Fruit fly (Drosophila melanogaster) whole organism, prepupa: Measurements from ENCODE around the gene Oseg4.

Experiments
- Blimp-1 ChIP-seq: fragments of 200-800 bp; sonication (Bioruptor generic); optimal IDR thresholded peaks from 3 replicates; lab custom pipeline; 2017; ENCODE audit warnings: missing biosample characterization, missing genetic modification characterization, mild to moderate bottlenecking, moderate library complexity, missing genetic modification reagents
- CG10669 ChIP-seq: fragments of 200-800 bp; sonication (Bioruptor generic); optimal IDR thresholded peaks from 3 replicates; lab custom pipeline; 2018; ENCODE audit warnings: missing biosample characterization, mild to moderate bottlenecking, missing genetic modification characterization, moderate library complexity
- CG11294 ChIP-seq: fragments of 200-800 bp; sonication (Bioruptor generic); IDR thresholded peaks from 2 replicates; pipeline ENCODE4 v1.3.6; 2022; ENCODE audit warnings: missing biosample characterization, missing genetic modification characterization
- CG11902 ChIP-seq: fragments of 200-800 bp; sonication (Bioruptor generic); optimal IDR thresholded peaks from 3 replicates; lab custom pipeline; 2016; ENCODE audit warnings: missing biosample characterization, missing genetic modification characterization
- CG15336 ChIP-seq: fragments of 200-800 bp; sonication (Bioruptor generic); IDR thresholded peaks from 2 replicates; pipeline ENCODE4 v1.3.6; 2022; ENCODE audit warnings: missing biosample characterization, missing genetic modification characterization
- CG1621 ChIP-seq: fragments of 200-800 bp; sonication (Bioruptor generic); optimal IDR thresholded peaks from 3 replicates; lab custom pipeline; 2018; ENCODE audit warnings: missing biosample characterization, mild to moderate bottlenecking, missing genetic modification characterization
- CG16779 ChIP-seq: fragments of 200-800 bp; sonication (Bioruptor generic); optimal IDR thresholded peaks from 3 replicates; lab custom pipeline; 2017; ENCODE audit warnings: missing biosample characterization, mild to moderate bottlenecking, missing genetic modification characterization
- CG3032 ChIP-seq: fragments of 200-800 bp; optimal IDR thresholded peaks from 2 replicates; lab custom pipeline; 2019; ENCODE audit warnings: missing biosample characterization, mild to moderate bottlenecking, missing genetic modification characterization, moderate library complexity
- CG31627 ChIP-seq: fragments of 200-800 bp; sonication (Bioruptor generic); optimal IDR thresholded peaks from 3 replicates; lab custom pipeline; 2016; ENCODE audit warnings: missing biosample characterization, missing genetic modification characterization
- CG34406 ChIP-seq: fragments of 200-800 bp; sonication (Bioruptor generic); optimal IDR thresholded peaks from 3 replicates; lab custom pipeline; 2016; ENCODE audit warnings: missing biosample characterization, missing genetic modification characterization
- CG3919 ChIP-seq: fragments of 200-800 bp; sonication (Bioruptor generic); optimal IDR thresholded peaks from 3 replicates; lab custom pipeline; 2016; ENCODE audit warnings: missing biosample characterization, missing genetic modification characterization
- CG4318 ChIP-seq: fragments of 200-800 bp; sonication (Bioruptor generic); optimal IDR thresholded peaks from 3 replicates; lab custom pipeline; 2017; ENCODE audit warnings: missing biosample characterization, mild to moderate bottlenecking, missing genetic modification characterization
- CG6163 ChIP-seq: fragments of 200-800 bp; sonication (Bioruptor generic); IDR thresholded peaks from 3 replicates; pipeline ENCODE4 v1.3.6; 2022; ENCODE audit warnings: missing biosample characterization, missing genetic modification characterization
- CG6276 ChIP-seq: fragments of 200-800 bp; sonication (Bioruptor generic); optimal IDR thresholded peaks from 2 replicates; lab custom pipeline; 2017; ENCODE audit warnings: missing biosample characterization, mild to moderate bottlenecking, missing genetic modification characterization
- CG6792 ChIP-seq: fragments of 200-800 bp; sonication (Bioruptor generic); optimal IDR thresholded peaks from 3 replicates; lab custom pipeline; 2016; ENCODE audit warnings: missing biosample characterization, missing genetic modification characterization
- CG6808 ChIP-seq: fragments of 200-800 bp; sonication (Bioruptor generic); optimal IDR thresholded peaks from 3 replicates; lab custom pipeline; 2017; ENCODE audit warnings: missing biosample characterization, missing genetic modification characterization, mild to moderate bottlenecking, moderate library complexity, missing genetic modification reagents
- CG6854 ChIP-seq: fragments of 200-800 bp; sonication (Bioruptor generic); optimal IDR thresholded peaks from 2 replicates; lab custom pipeline; 2017; ENCODE audit warnings: missing biosample characterization, mild to moderate bottlenecking, missing genetic modification characterization
- CG7368 ChIP-seq: fragments of 200-800 bp; sonication (Bioruptor generic); optimal IDR thresholded peaks from 3 replicates; lab custom pipeline; 2016; ENCODE audit warnings: missing biosample characterization, missing genetic modification characterization
- CG8119 ChIP-seq: fragments of 200-800 bp; sonication (Bioruptor generic); IDR thresholded peaks from 3 replicates; pipeline ENCODE4 v1.3.6; 2022; ENCODE audit warnings: missing biosample characterization, missing genetic modification characterization
- CG8319 ChIP-seq: fragments of 200-800 bp; sonication (Bioruptor generic); optimal IDR thresholded peaks from 3 replicates; lab custom pipeline; 2016; ENCODE audit warnings: missing biosample characterization, missing genetic modification characterization
- CG8632 ChIP-seq: fragments of 200-800 bp; sonication (Bioruptor generic); optimal IDR thresholded peaks from 3 replicates; lab custom pipeline; 2016; ENCODE audit warnings: missing biosample characterization, missing genetic modification characterization
- CG9139 ChIP-seq: fragments of 200-800 bp; sonication (Bioruptor generic); optimal IDR thresholded peaks from 3 replicates; lab custom pipeline; 2017; ENCODE audit warnings: missing biosample characterization, mild to moderate bottlenecking, missing genetic modification characterization
- Eip78C ChIP-seq: fragments of 200-800 bp; sonication (Bioruptor generic); peaks from one replicate; lab custom pipeline; 2016; ENCODE audit warnings: missing biosample characterization, missing genetic modification characterization
- Ets21C ChIP-seq: fragments of 200-800 bp; sonication (Bioruptor generic); optimal IDR thresholded peaks from 3 replicates; lab custom pipeline; 2016; ENCODE audit warnings: missing biosample characterization, missing genetic modification characterization
- Hr38 ChIP-seq: sonication (Bioruptor generic); optimal IDR thresholded peaks from 2 replicates; lab custom pipeline; 2016; ENCODE audit warnings: missing biosample characterization, missing genetic modification characterization
- Hr39 ChIP-seq: fragments of 200-800 bp; sonication (Bioruptor generic); optimal IDR thresholded peaks from 2 replicates; lab custom pipeline; 2016; ENCODE audit warnings: missing biosample characterization, missing genetic modification characterization
- Hr4 ChIP-seq: fragments of 200-800 bp; sonication (Bioruptor generic); optimal IDR thresholded peaks from 3 replicates; lab custom pipeline; 2016; ENCODE audit warnings: missing biosample characterization, missing genetic modification characterization
- Met ChIP-seq: fragments of 200-800 bp; sonication (Bioruptor generic); optimal IDR thresholded peaks from 3 replicates; lab custom pipeline; 2016; ENCODE audit warnings: missing biosample characterization, missing genetic modification characterization
- OdsH ChIP-seq: fragments of 200-800 bp; sonication (Bioruptor generic); optimal IDR thresholded peaks from 3 replicates; lab custom pipeline; 2016; ENCODE audit warnings: missing biosample characterization, missing genetic modification characterization
- Smox ChIP-seq: fragments of 200-800 bp; sonication (Bioruptor generic); optimal IDR thresholded peaks from 3 replicates; lab custom pipeline; 2016; ENCODE audit warnings: missing biosample characterization, missing genetic modification characterization
- Sox102F ChIP-seq: fragments of 200-800 bp; sonication (Bioruptor generic); optimal IDR thresholded peaks from 2 replicates; lab custom pipeline; 2016; ENCODE audit warnings: missing biosample characterization, mild to moderate bottlenecking, missing genetic modification characterization
- Sox14 ChIP-seq: fragments of 200-800 bp; sonication (Bioruptor generic); optimal IDR thresholded peaks from 3 replicates; lab custom pipeline; 2016; ENCODE audit warnings: missing biosample characterization, missing genetic modification characterization
- Sox15 ChIP-seq: fragments of 200-800 bp; sonication (Bioruptor generic); optimal IDR thresholded peaks from 3 replicates; lab custom pipeline; 2016; ENCODE audit warnings: missing biosample characterization, missing genetic modification characterization
- acj6 ChIP-seq: fragments of 200-800 bp; sonication (Bioruptor generic); optimal IDR thresholded peaks from 3 replicates; lab custom pipeline; 2016; ENCODE audit warnings: missing biosample characterization, missing genetic modification characterization
- dac ChIP-seq: fragments of 200-800 bp; sonication (Bioruptor generic); optimal IDR thresholded peaks from 2 replicates; lab custom pipeline; 2017; ENCODE audit warnings: missing biosample characterization, mild to moderate bottlenecking, missing genetic modification characterization
- dsx ChIP-seq: fragments of 200-800 bp; optimal IDR thresholded peaks from 3 replicates; lab custom pipeline; 2019; ENCODE audit warnings: missing biosample characterization, mild to moderate bottlenecking, missing genetic modification characterization, moderate library complexity; ENCODE audit not compliant: poor library complexity, severe bottlenecking
- eg ChIP-seq: fragments of 200-800 bp; sonication (Bioruptor generic); IDR thresholded peaks from 3 replicates; pipeline ENCODE4 v1.3.6; 2022; ENCODE audit warnings: missing biosample characterization, missing genetic modification characterization
- esn ChIP-seq: fragments of 200-800 bp; sonication (Bioruptor generic); optimal IDR thresholded peaks from 2 replicates; lab custom pipeline; 2016; ENCODE audit warnings: missing biosample characterization, mild to moderate bottlenecking, missing genetic modification characterization, moderate library complexity
- fd59A ChIP-seq: fragments of 200-800 bp; sonication (Bioruptor generic); optimal IDR thresholded peaks from 2 replicates; lab custom pipeline; 2017; ENCODE audit warnings: missing biosample characterization, mild to moderate bottlenecking, missing genetic modification characterization, missing genetic modification reagents
- fkh ChIP-seq: fragments of 200-800 bp; sonication (Bioruptor generic); optimal IDR thresholded peaks from 3 replicates; lab custom pipeline; 2017; ENCODE audit warnings: missing biosample characterization, mild to moderate bottlenecking, missing genetic modification characterization, moderate library complexity
- lz ChIP-seq: fragments of 200-800 bp; sonication (Bioruptor generic); optimal IDR thresholded peaks from 3 replicates; lab custom pipeline; 2016; ENCODE audit warnings: missing biosample characterization, missing genetic modification characterization
- pdm3 ChIP-seq: fragments of 200-800 bp; sonication (Bioruptor generic); optimal IDR thresholded peaks from 3 replicates; lab custom pipeline; 2016; ENCODE audit warnings: missing biosample characterization, missing genetic modification characterization
- salr ChIP-seq, 2 experiments: fragments of 200-800 bp; sonication (Bioruptor generic); optimal IDR thresholded peaks; 3 replicates each; lab custom pipeline; 2016 to 2018; ENCODE audit warnings: missing biosample characterization in 2 of 2, missing genetic modification characterization in 2 of 2, mild to moderate bottlenecking in 1 of 2
- spab ChIP-seq: fragments of 200-800 bp; sonication (Bioruptor generic); optimal IDR thresholded peaks from 2 replicates; lab custom pipeline; 2017; ENCODE audit warnings: missing biosample characterization, mild to moderate bottlenecking, missing genetic modification characterization, missing genetic modification reagents
- ss ChIP-seq, 2 experiments: fragments of 200-800 bp; sonication (Bioruptor generic); optimal IDR thresholded peaks; 2 replicates in 1 of 2; 3 replicates in 1 of 2; lab custom pipeline; 2017 to 2018; ENCODE audit warnings: mild to moderate bottlenecking in 2 of 2, missing biosample characterization in 2 of 2, missing genetic modification characterization in 2 of 2, moderate library complexity in 1 of 2
- svp ChIP-seq: fragments of 200-800 bp; sonication (Bioruptor generic); peaks from one replicate; lab custom pipeline; 2016; ENCODE audit warnings: missing biosample characterization, missing genetic modification characterization
- topi ChIP-seq: fragments of 200-800 bp; sonication (Bioruptor generic); optimal IDR thresholded peaks from 3 replicates; lab custom pipeline; 2016; ENCODE audit warnings: missing biosample characterization, missing genetic modification characterization
- vri ChIP-seq: fragments of 200-800 bp; sonication (Bioruptor generic); optimal IDR thresholded peaks from 3 replicates; lab custom pipeline; 2016; ENCODE audit warnings: missing biosample characterization, mild to moderate bottlenecking, missing genetic modification characterization

Oseg4 gene

DNA sequence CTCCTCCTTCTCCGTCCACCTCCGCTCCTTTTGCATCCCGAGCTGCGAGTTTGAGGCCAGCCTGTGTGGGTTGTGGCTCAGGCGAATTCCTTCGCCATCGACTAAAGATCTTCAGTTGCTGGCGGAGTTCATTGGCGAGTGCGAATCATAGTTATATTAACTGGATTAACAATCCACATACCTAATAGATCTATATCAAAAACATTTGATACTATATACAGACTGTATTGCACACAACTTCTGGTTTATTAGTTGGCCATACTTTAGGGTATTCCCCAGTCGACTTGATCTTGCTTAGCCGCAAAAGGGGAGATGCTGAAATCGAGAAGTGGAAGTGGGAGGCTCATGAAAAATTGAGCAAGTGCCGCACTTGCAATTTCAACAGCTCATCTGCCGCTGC is 42.7 kb downstream of the Oseg4 start (continued):
- TF ChIP-seq CG11902 (GFP tag; lab: Kevin White, UChicago) (no peak), CG8319 (no peak), CG11294 (GFP tag; lab: Robert Waterston, UW) (no peak), CG6792 (GFP tag; lab: Kevin White, UChicago) (no peak), fkh (GFP tag; lab: Kevin White, UChicago) (no peak), Sox14 (no peak), CG9139 (GFP tag; lab: Kevin White, UChicago) (peak; percentile 10), Hr4 (no peak), svp (GFP tag; lab: Kevin White, UChicago) (no peak), topi (no peak), ss (GFP tag; optimal IDR thresholded peaks at IDR 0.05; lab: Kevin White, UChicago) (no peak), CG6276 (no peak), CG6808 (GFP tag; lab: Kevin White, UChicago) (peak; percentile 32), CG34406 (GFP tag; lab: Kevin White, UChicago) (no peak), Smox (GFP tag; lab: Kevin White, UChicago) (no peak), vri (GFP tag; lab: Kevin White, UChicago) (no peak), CG10669 (peak; percentile 68), Sox102F (GFP tag; lab: Kevin White, UChicago) (no peak), Blimp-1 (no peak), CG1621 (tag; lab: Kevin White, UChicago) (no peak), Hr38 (GFP tag; lab: Kevin White, UChicago) (no peak), Sox15 (GFP tag; lab: Kevin White, UChicago) (no peak), Ets21C (no peak), acj6 (GFP tag; lab: Kevin White, UChicago) (no peak), CG3919 (GFP tag; lab: Kevin White, UChicago) (peak; percentile 46), CG6163 (GFP tag; lab: Robert Waterston, UW) (peak; percentile 35; the same call in 1 of the 3 replicates), Hr39 (GFP tag; lab: Kevin White, UChicago) (no peak), CG8632 (no peak), CG4318 (GFP tag; lab: Kevin White, UChicago) (no peak)

DNA sequence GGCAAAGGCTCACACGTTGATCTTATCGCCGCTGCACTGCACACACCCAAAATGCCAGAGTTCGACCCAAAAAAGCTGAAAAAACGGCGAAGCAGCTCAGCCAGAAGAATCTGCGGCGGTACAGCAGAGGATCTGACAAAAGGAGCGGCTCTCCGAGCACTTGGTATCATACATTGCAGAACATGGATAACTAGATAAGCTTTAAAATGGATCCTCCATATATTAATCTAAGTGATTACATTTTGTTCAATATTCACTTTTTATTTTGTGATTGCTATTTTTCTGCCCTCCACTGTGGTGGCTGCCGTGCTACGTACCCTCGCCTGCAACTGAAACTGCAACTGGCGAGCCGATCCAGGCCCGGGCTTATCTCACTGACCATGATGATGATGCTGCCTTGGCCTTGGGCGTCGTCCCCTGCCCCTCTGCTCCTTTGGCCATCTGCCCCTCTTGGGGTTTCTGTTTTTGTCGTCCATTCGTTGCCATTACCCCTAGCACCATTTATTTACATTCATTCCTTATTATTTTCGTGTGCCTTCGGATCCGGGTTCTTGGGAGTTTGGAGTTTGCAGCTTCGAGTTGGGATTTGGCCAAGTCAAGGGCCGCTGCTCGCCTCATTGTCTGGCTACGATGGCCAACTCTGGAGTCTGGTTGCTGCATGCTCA is 43.3 kb downstream of the Oseg4 start:
- TF ChIP-seq Smox (GFP tag; lab: Kevin White, UChicago) (peak; percentile 88), lz (GFP tag; lab: Kevin White, UChicago) (peak; percentile 90), CG4318 (GFP tag; lab: Kevin White, UChicago) (peak; percentile 58), Hr39 (GFP tag; lab: Kevin White, UChicago) (peak; percentile 94), OdsH (GFP tag; lab: Kevin White, UChicago) (peak; percentile 89), CG15336 (GFP tag; lab: Robert Waterston, UW) (peak; percentile 85), CG34406 (GFP tag; lab: Kevin White, UChicago) (peak; percentile 87), CG3032 (tag; lab: Kevin White, UChicago) (peak; percentile 84), esn (GFP tag; lab: Kevin White, UChicago) (peak; percentile 94), dac (GFP tag; lab: Kevin White, UChicago) (peak; percentile 43), Met (GFP tag; lab: Kevin White, UChicago) (peak; percentile 93), CG31627 (peak; percentile 93), fd59A (peak; percentile 92), dsx (GFP tag; lab: Kevin White, UChicago) (peak; percentile 78), acj6 (GFP tag; lab: Kevin White, UChicago) (peak; percentile 90), CG8632 (peak; percentile 88), CG7368 (GFP tag; lab: Kevin White, UChicago) (peak; percentile 83), eg (GFP tag; lab: Robert Waterston, UW) (peak; percentile 79), CG16779 (tag; lab: Kevin White, UChicago) (peak; percentile 82), CG6854 (GFP tag; lab: Kevin White, UChicago) (peak; percentile 84), Ets21C (peak; percentile 84), CG8319 (peak; percentile 86), svp (GFP tag; lab: Kevin White, UChicago) (peak; percentile 96), CG6792 (GFP tag; lab: Kevin White, UChicago) (peak; percentile 92), Eip78C (GFP tag; lab: Kevin White, UChicago) (peak; percentile 95), Hr4 (peak; percentile 78), salr (GFP tag; optimal IDR thresholded peaks at IDR 0.05; lab: Kevin White, UChicago) (peak; percentile 73 to 83), CG8119 (GFP tag; lab: Robert Waterston, UW) (peak; percentile 87), CG9139 (GFP tag; lab: Kevin White, UChicago) (peak; percentile 70), pdm3 (GFP tag; lab: Kevin White, UChicago) (peak; percentile 90), ss (GFP tag; optimal IDR thresholded peaks at IDR 0.05; lab: Kevin White, UChicago) (peak; percentile 78 to 81), spab (GFP tag; lab: Kevin White, UChicago) (peak; percentile 84), CG6163 (GFP tag; lab: Robert Waterston, UW) (peak; percentile 96)
